Fruit fly (Drosophila melanogaster): Measurements from ENCODE around the gene Nepl11.

Nepl11 gene

dm6 chr3R:4281119-4281861 lies 13.3 kb downstream of the Nepl11 start (continued):
- no peak for TF ChIP-seq B-H2 (GFP tag; optimal IDR thresholded peaks at IDR 0.05)
- no peak for TF ChIP-seq Mad (GFP tag; optimal IDR thresholded peaks at IDR 0.05)
- TF ChIP-seq PHDP (tag; optimal IDR thresholded peaks at IDR 0.05), result no peak
- TF ChIP-seq schlank (tag; optimal IDR thresholded peaks at IDR 0.05), result no peak
- peak in 1 of 2 experiments; percentile 79 for TF ChIP-seq tll (GFP tag; optimal IDR thresholded peaks at IDR 0.05)
- TF ChIP-seq CG5953 (GFP tag; IDR thresholded peaks at IDR 0.05), result no peak
- TF ChIP-seq CG4707 (GFP tag; optimal IDR thresholded peaks at IDR 0.05), result no peak
- no peak for TF ChIP-seq CG18619 (GFP tag; optimal IDR thresholded peaks at IDR 0.05)
- TF ChIP-seq insv (GFP tag; optimal IDR thresholded peaks at IDR 0.05), result no peak
- no peak for TF ChIP-seq CG12659 (GFP tag; optimal IDR thresholded peaks at IDR 0.05)
- peak; percentile 63 for TF ChIP-seq Med (GFP tag)
- no peak for TF ChIP-seq chn (GFP tag; optimal IDR thresholded peaks at IDR 0.05)
- TF ChIP-seq yki (optimal IDR thresholded peaks at IDR 0.05), result no peak
- no peak for TF ChIP-seq CG9609 (GFP tag; optimal IDR thresholded peaks at IDR 0.05)
- no peak for TF ChIP-seq Sox100B (GFP tag; optimal IDR thresholded peaks at IDR 0.05)
- TF ChIP-seq CG13894 (tag; optimal IDR thresholded peaks at IDR 0.05), result peak; percentile 58
- no peak for TF ChIP-seq Ptx1 (GFP tag; IDR thresholded peaks at IDR 0.05)
- TF ChIP-seq HLH3B (GFP tag; IDR thresholded peaks at IDR 0.05), result no peak
- no peak for TF ChIP-seq CG34224 (GFP tag; IDR thresholded peaks at IDR 0.05; ENCODE audit: partially characterized antibody)
- TF ChIP-seq HHEX (GFP tag; optimal IDR thresholded peaks at IDR 0.05), result no peak
- TF ChIP-seq sisA (GFP tag; IDR thresholded peaks at IDR 0.05), result no peak
- TF ChIP-seq CG12299 (tag; optimal IDR thresholded peaks at IDR 0.05), result no peak
- TF ChIP-seq CG12744 (GFP tag; optimal IDR thresholded peaks at IDR 0.05), result peak; percentile 18
- TF ChIP-seq Max (GFP tag; optimal IDR thresholded peaks at IDR 0.05), result no peak
- no peak for TF ChIP-seq wek (GFP tag; optimal IDR thresholded peaks at IDR 0.05)
- TF ChIP-seq caup (GFP tag; optimal IDR thresholded peaks at IDR 0.05; ENCODE audit: severe bottlenecking), result no peak
- no peak for TF ChIP-seq CG32532 (GFP tag; IDR thresholded peaks at IDR 0.05)
- TF ChIP-seq chinmo (GFP tag; IDR thresholded peaks at IDR 0.05; ENCODE audit: partially characterized antibody), result 0 out of 4 replicates have a peak, but pooled peaks have one; percentile 47
- no peak for TF ChIP-seq CG17612 (GFP tag; IDR thresholded peaks at IDR 0.05)
- TF ChIP-seq CG10543 (GFP tag; optimal IDR thresholded peaks at IDR 0.05), result peak; percentile 9
- TF ChIP-seq repo (GFP tag; optimal IDR thresholded peaks at IDR 0.05), result no peak
- no peak for TF ChIP-seq sna (GFP tag; IDR thresholded peaks at IDR 0.05; ENCODE audit: partially characterized antibody)
- TF ChIP-seq CG8089 (GFP tag; optimal IDR thresholded peaks at IDR 0.05), result no peak
- TF ChIP-seq CG4730 (GFP tag; IDR thresholded peaks at IDR 0.05), result no peak
- TF ChIP-seq CG8359 (GFP tag; optimal IDR thresholded peaks at IDR 0.05; ENCODE audit: borderline replicate concordance), result no peak
- TF ChIP-seq CG34376 (GFP tag; optimal IDR thresholded peaks at IDR 0.05), result peak; percentile 4
- no peak for TF ChIP-seq Usf (GFP tag; optimal IDR thresholded peaks at IDR 0.05)
- 0 out of 2 replicates have a peak, but pooled peaks have one; percentile 13 for TF ChIP-seq E2f2 (GFP tag; IDR thresholded peaks at IDR 0.05)
- no peak for TF ChIP-seq cg (GFP tag; optimal IDR thresholded peaks at IDR 0.05)
- TF ChIP-seq pfk (GFP tag; optimal IDR thresholded peaks at IDR 0.05), result peak; percentile 34
- no peak for TF ChIP-seq vfl (GFP tag; optimal IDR thresholded peaks at IDR 0.05)
- no peak for TF ChIP-seq CG4282 (GFP tag; optimal IDR thresholded peaks at IDR 0.05)
- TF ChIP-seq fd3F (GFP tag; optimal IDR thresholded peaks at IDR 0.05), result no peak
- TF ChIP-seq sens (GFP tag), result peak; percentile 68
- TF ChIP-seq CG6683 (GFP tag; optimal IDR thresholded peaks at IDR 0.05), result no peak
- peak; percentile 9 for TF ChIP-seq sqz (GFP tag; optimal IDR thresholded peaks at IDR 0.05)
- TF ChIP-seq CG2120 (GFP tag; optimal IDR thresholded peaks at IDR 0.05), result no peak
- no peak for TF ChIP-seq ftz-f1 (GFP tag; optimal IDR thresholded peaks at IDR 0.05)
- TF ChIP-seq dmrt11E (tag; optimal IDR thresholded peaks at IDR 0.05), result no peak

Data from whole organism, embryonic.